Fruit fly (Drosophila melanogaster): Measurements from ENCODE around the gene Ugt301D1.

Ugt301D1 gene

DNA sequence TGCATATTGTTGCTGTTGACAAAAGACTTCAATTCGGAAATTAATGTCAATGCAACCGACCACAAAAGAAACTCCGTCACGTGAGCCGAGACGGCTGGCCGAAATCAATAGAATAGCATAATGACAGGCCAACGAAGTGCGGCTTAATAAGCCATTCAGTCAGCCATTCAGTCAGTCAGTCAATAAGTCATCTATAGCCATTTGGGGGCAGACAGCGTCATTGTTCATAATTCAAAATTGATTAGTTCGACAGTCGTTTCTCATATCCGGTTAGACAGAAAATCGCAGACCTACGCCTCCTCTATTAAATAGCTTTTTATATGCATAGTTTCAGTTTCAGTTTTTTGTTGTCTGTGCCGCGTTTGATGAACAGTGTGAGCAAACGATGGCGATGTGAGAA lies 16.6 kb downstream of the Ugt301D1 start:
- TF ChIP-seq CG8478 (optimal IDR thresholded peaks at IDR 0.05) (no peak), usp (GFP tag; optimal IDR thresholded peaks at IDR 0.05) (no peak), pan (optimal IDR thresholded peaks at IDR 0.05) (no peak), Dll (optimal IDR thresholded peaks at IDR 0.05) (no peak), EcR (GFP tag; optimal IDR thresholded peaks at IDR 0.05) (no peak), psq (optimal IDR thresholded peaks at IDR 0.05) (no peak)

dm6 chr2L:18546426-18546825 lies 37.1 kb downstream of the Ugt301D1 start:
- TF ChIP-seq EcR (GFP tag; optimal IDR thresholded peaks at IDR 0.05) (no peak), Dll (optimal IDR thresholded peaks at IDR 0.05) (no peak), usp (GFP tag; optimal IDR thresholded peaks at IDR 0.05) (no peak), CG8478 (optimal IDR thresholded peaks at IDR 0.05) (no peak), pan (optimal IDR thresholded peaks at IDR 0.05) (no peak), psq (optimal IDR thresholded peaks at IDR 0.05) (no peak)

DNA sequence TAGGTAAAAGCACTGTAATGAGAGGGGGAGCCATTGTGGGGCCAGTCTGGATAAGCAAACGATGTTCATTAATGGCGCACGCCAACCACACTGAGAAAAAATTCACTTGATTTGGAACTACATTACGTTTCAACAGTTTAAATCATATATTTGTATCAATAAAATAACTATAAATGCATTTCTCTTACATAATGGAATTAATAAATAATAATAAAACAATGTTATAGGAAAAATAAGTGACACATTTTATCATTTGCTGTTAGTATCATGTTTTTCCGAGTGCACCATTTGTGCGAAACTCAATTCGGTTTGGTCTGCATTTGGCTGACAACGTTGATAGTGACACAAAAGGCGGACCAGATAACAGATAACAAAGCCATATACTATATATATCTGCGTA lies 39.4 kb downstream of the Ugt301D1 start:
- TF ChIP-seq EcR (GFP tag; optimal IDR thresholded peaks at IDR 0.05) = no peak
- TF ChIP-seq usp (GFP tag; optimal IDR thresholded peaks at IDR 0.05) = no peak
- TF ChIP-seq psq (optimal IDR thresholded peaks at IDR 0.05) = no peak
- no peak for TF ChIP-seq pan (optimal IDR thresholded peaks at IDR 0.05)
- no peak for TF ChIP-seq Dll (optimal IDR thresholded peaks at IDR 0.05)
- no peak for TF ChIP-seq CG8478 (optimal IDR thresholded peaks at IDR 0.05)

dm6 chr2L:18549470-18549869 lies 40.1 kb downstream of the Ugt301D1 start:
- TF ChIP-seq EcR (GFP tag; optimal IDR thresholded peaks at IDR 0.05) (no peak), CG8478 (optimal IDR thresholded peaks at IDR 0.05) (no peak), pan (optimal IDR thresholded peaks at IDR 0.05) (no peak), usp (GFP tag; optimal IDR thresholded peaks at IDR 0.05) (no peak), Dll (optimal IDR thresholded peaks at IDR 0.05) (no peak)

dm6 chr2L:18554205-18554604 lies 44.8 kb downstream of the Ugt301D1 start:
- TF ChIP-seq usp (GFP tag; optimal IDR thresholded peaks at IDR 0.05) = no peak
- no peak for TF ChIP-seq EcR (GFP tag; optimal IDR thresholded peaks at IDR 0.05)
- TF ChIP-seq CG8478 (optimal IDR thresholded peaks at IDR 0.05) = no peak
- no peak for TF ChIP-seq Dll (optimal IDR thresholded peaks at IDR 0.05)
- TF ChIP-seq pan (optimal IDR thresholded peaks at IDR 0.05) = no peak
- no peak for TF ChIP-seq psq (optimal IDR thresholded peaks at IDR 0.05)

- no peak for TF ChIP-seq Dll (optimal IDR thresholded peaks at IDR 0.05)
- TF ChIP-seq usp (GFP tag; optimal IDR thresholded peaks at IDR 0.05) = no peak
- no peak for TF ChIP-seq pan (optimal IDR thresholded peaks at IDR 0.05)
- TF ChIP-seq CG8478 (optimal IDR thresholded peaks at IDR 0.05) = no peak
Measured at dm6 chr2L:18556384-18556783, 47.0 kb downstream of the Ugt301D1 start.

DNA sequence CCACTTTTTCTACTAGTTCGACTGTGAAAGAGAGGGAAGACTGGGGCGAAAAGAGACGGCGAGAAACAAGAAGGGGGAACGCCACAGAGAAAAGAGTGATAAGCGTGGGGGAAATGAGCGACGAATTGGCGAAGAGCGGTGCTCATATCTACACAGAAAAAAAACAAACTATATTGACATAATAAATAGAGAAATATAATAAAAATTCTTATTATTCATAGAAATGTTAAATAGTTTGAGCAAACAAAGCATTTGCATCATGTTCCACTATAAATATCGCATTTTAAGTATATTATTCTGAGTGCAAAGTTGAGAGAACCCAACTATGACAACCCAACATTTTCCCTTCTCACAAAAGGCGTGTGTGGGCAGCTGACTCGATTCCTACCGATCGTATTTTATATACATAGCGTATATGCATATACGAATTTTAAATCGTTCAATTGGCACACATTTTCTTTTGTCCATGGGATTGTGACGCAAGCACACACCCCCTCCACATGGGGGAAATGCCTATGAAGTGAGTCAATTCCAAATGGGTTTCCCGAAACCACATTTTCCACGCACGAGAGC lies 48.7 kb downstream of the Ugt301D1 start:
- TF ChIP-seq CG8478 (optimal IDR thresholded peaks at IDR 0.05) (no peak), usp (GFP tag; optimal IDR thresholded peaks at IDR 0.05) (no peak), Dll (optimal IDR thresholded peaks at IDR 0.05) (no peak), psq (optimal IDR thresholded peaks at IDR 0.05) (no peak), EcR (GFP tag; optimal IDR thresholded peaks at IDR 0.05) (no peak), pan (optimal IDR thresholded peaks at IDR 0.05) (no peak)

dm6 chr2L:18559084-18559483 lies 49.7 kb downstream of the Ugt301D1 start:
- TF ChIP-seq Dll (optimal IDR thresholded peaks at IDR 0.05) (no peak), EcR (GFP tag; optimal IDR thresholded peaks at IDR 0.05) (no peak), CG8478 (optimal IDR thresholded peaks at IDR 0.05) (no peak), psq (optimal IDR thresholded peaks at IDR 0.05) (no peak), usp (GFP tag; optimal IDR thresholded peaks at IDR 0.05) (no peak), pan (optimal IDR thresholded peaks at IDR 0.05) (no peak)

dm6 chr2L:18561018-18561417 lies 51.7 kb downstream of the Ugt301D1 start:
- no peak for TF ChIP-seq CG8478 (optimal IDR thresholded peaks at IDR 0.05)
- TF ChIP-seq psq (optimal IDR thresholded peaks at IDR 0.05) = no peak
- no peak for TF ChIP-seq pan (optimal IDR thresholded peaks at IDR 0.05)
- TF ChIP-seq EcR (GFP tag; optimal IDR thresholded peaks at IDR 0.05) = no peak
- TF ChIP-seq Dll (optimal IDR thresholded peaks at IDR 0.05) = no peak
- no peak for TF ChIP-seq usp (GFP tag; optimal IDR thresholded peaks at IDR 0.05)

DNA sequence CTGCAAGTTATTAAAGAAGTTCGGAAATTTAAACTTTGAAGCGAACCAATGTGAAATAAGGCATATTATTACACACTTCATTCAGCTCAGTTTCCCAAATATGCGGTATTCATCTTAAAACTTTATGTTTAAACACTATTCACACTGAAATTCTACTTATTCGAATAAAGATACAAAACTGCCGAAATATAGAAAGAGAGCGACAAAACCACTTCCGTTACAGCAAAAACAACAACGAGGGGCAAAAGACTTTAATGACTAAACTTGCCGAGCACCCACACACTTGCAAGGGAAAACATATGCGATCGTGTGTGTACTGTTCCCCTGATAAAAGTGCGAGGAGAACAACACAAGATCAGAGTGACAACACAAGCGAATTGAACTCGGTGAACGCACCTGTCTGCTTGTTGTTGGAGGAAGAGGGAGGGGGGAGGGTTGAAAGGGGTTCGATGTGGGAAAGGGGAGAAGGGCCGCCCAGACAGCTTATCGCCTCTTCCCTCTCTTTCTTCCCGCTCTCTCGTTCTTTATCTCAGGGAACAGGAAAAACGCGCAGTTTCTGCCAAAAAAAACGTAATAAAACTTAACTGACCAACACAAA lies 52.3 kb downstream of the Ugt301D1 start:
- TF ChIP-seq EcR (GFP tag; optimal IDR thresholded peaks at IDR 0.05) (peak; percentile 55 to 72), usp (GFP tag; optimal IDR thresholded peaks at IDR 0.05) (no peak), pan (optimal IDR thresholded peaks at IDR 0.05) (no peak)

DNA sequence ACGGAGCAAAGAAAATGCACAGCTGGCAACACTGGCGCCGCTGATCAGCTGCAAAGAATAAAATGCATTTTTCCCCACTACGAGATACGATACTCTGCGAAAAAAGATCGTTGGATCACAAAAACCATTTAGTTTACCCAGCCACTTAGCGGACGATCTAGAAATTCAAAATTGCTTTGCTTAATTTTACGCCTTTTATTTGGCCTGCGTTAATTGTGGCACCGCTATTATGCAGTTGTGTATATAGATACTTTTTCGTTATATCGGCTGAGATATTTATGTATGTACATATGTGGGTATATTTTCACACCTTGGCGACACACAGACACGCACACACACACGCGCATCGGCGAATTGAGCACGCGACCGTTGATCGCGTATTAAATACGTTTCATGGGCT lies 53.2 kb downstream of the Ugt301D1 start:
- no peak for TF ChIP-seq psq (optimal IDR thresholded peaks at IDR 0.05)
- no peak for TF ChIP-seq Dll (optimal IDR thresholded peaks at IDR 0.05)
- no peak for TF ChIP-seq CG8478 (optimal IDR thresholded peaks at IDR 0.05)
- TF ChIP-seq usp (GFP tag; optimal IDR thresholded peaks at IDR 0.05) = no peak
- no peak for TF ChIP-seq pan (optimal IDR thresholded peaks at IDR 0.05)
- TF ChIP-seq EcR (GFP tag; optimal IDR thresholded peaks at IDR 0.05) = peak in 1 of 2 experiments; percentile 9

Data from whole organism.